Worm (Caenorhabditis elegans): Measurements from ENCODE around the gene plpp-1.2.

The plpp-1.2 gene

DNA sequence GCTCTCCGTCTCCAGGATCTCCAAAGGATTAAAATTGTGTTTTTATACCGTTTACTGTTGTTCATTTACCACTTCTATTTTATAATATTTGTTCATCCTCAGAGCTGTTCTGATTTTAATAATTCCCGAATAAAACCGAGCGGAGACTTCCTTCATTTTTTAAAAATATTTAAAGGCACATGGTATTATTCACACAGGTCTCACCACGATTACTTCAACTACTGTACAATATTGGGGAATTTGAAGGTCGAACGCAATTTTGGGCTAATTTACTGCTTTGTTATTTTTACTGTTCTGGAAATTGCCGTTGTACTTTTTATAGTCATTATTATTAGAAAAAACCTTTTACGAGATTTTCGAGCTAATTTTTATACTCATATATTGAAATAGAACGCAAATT, 5.9 kb downstream of the plpp-1.2 start:
- TF ChIP-seq cebp-1 (GFP tag; IDR thresholded peaks at IDR 0.05) (0 out of 2 replicates have a peak, but pooled peaks have one; percentile 18), cebp-1 (tag; optimal IDR thresholded peaks at IDR 0.05) (peak; percentile 50), athp-1 (tag; optimal IDR thresholded peaks at IDR 0.05) (peak; percentile 81), Y79H2A.3 (GFP tag; conservative IDR thresholded peaks at IDR 0.05) (peak; percentile 89), snpc-1.1 (tag; optimal IDR thresholded peaks at IDR 0.05; ENCODE audit: insufficient read depth) (peak; percentile 21), B0019.2 (GFP tag; conservative IDR thresholded peaks at IDR 0.05) (peak; percentile 44; the same call in 1 of the 2 replicates), zim-3 (tag; optimal IDR thresholded peaks at IDR 0.05) (no peak), rcor-1 (GFP tag; IDR thresholded peaks at IDR 0.05) (peak; percentile 25; the same call in 1 of the 2 replicates), attf-5 (GFP tag; optimal IDR thresholded peaks at IDR 0.05) (no peak), ama-1 (optimal IDR thresholded peaks at IDR 0.05) (no peak), ama-1 (GFP tag; optimal IDR thresholded peaks at IDR 0.05) (peak in 1 of 2 experiments; percentile 69), C06A6.2 (GFP tag; conservative IDR thresholded peaks at IDR 0.05) (no peak), ceh-91 (GFP tag; IDR thresholded peaks at IDR 0.05) (peak; percentile 56), attf-6 (GFP tag; IDR thresholded peaks at IDR 0.05) (peak; percentile 78), lin-54 (GFP tag; optimal IDR thresholded peaks at IDR 0.05) (peak; percentile 69), hrde-1 (tag; optimal IDR thresholded peaks at IDR 0.05; ENCODE audit: borderline replicate concordance) (peak; percentile 81), ceh-79 (tag; optimal IDR thresholded peaks at IDR 0.05) (no peak), F33H1.4 (GFP tag; IDR thresholded peaks at IDR 0.05) (peak; percentile 88), ceh-100 (GFP tag; IDR thresholded peaks at IDR 0.05) (peak; percentile 49), F49E8.2 (tag; optimal IDR thresholded peaks at IDR 0.05; ENCODE audit: insufficient read depth) (peak; percentile 93), Y53G8AR.9 (GFP tag; conservative IDR thresholded peaks at IDR 0.05) (peak; percentile 75), unc-130 (GFP tag; optimal IDR thresholded peaks at IDR 0.05) (peak; percentile 59), hsf-1 (GFP tag; IDR thresholded peaks at IDR 0.05) (peak; percentile 63; the same call in 1 of the 2 replicates), D2030.7 (GFP tag; IDR thresholded peaks at IDR 0.05) (peak; percentile 73), K12H6.12 (tag; optimal IDR thresholded peaks at IDR 0.05) (no peak), attf-3 (GFP tag; conservative IDR thresholded peaks at IDR 0.05) (no peak), C17E4.6 (GFP tag; IDR thresholded peaks at IDR 0.05) (0 out of 2 replicates have a peak, but pooled peaks have one; percentile 66), dox-1 (GFP tag; IDR thresholded peaks at IDR 0.05) (no peak), F23B12.7 (tag; optimal IDR thresholded peaks at IDR 0.05; ENCODE audit: insufficient read depth) (peak; percentile 82), tlf-1 (GFP tag; optimal IDR thresholded peaks at IDR 0.05) (peak; percentile 24), tbp1 (GFP tag; optimal IDR thresholded peaks at IDR 0.05) (peak; percentile 58), ceh-58 (GFP tag; IDR thresholded peaks at IDR 0.05) (0 out of 2 replicates have a peak, but pooled peaks have one; percentile 18), Y95B8A.8 (GFP tag; IDR thresholded peaks at IDR 0.05) (peak; percentile 88), mxl-1 (tag; optimal IDR thresholded peaks at IDR 0.05) (no peak), egl-44 (GFP tag; IDR thresholded peaks at IDR 0.05) (0 out of 2 replicates have a peak, but pooled peaks have one; percentile 48), nfyb-1 (GFP tag; IDR thresholded peaks at IDR 0.05) (peak; percentile 71), repo-1 (tag; optimal IDR thresholded peaks at IDR 0.05) (peak; percentile 23), madf-8 (GFP tag; conservative IDR thresholded peaks at IDR 0.05) (peak; percentile 37; the same call in 1 of the 2 replicates), hmg-1.2 (GFP tag; IDR thresholded peaks at IDR 0.05) (peak; percentile 51), ztf-3 (GFP tag; optimal IDR thresholded peaks at IDR 0.05) (no peak), xnd-1 (tag; optimal IDR thresholded peaks at IDR 0.05) (peak; percentile 39), ceh-40 (GFP tag; IDR thresholded peaks at IDR 0.05) (0 out of 2 replicates have a peak, but pooled peaks have one; percentile 74), madf-10 (tag; optimal IDR thresholded peaks at IDR 0.05) (no peak), snpc-3.4 (tag; optimal IDR thresholded peaks at IDR 0.05) (peak; percentile 42), B0336.3 (GFP tag; IDR thresholded peaks at IDR 0.05) (peak; percentile 28; the same call in 1 of the 2 replicates), mes-4 (tag; optimal IDR thresholded peaks at IDR 0.05) (peak; percentile 27), lsl-1 (GFP tag; optimal IDR thresholded peaks at IDR 0.05) (peak; percentile 79), ztf-25 (GFP tag; IDR thresholded peaks at IDR 0.05) (0 out of 2 replicates have a peak, but pooled peaks have one; percentile 37)
